Worm (Caenorhabditis elegans) whole organism, L2 larva: Measurements from ENCODE around the gene mks-5.

Experiments
- R02D3.7 ChIP-seq: fragments of 150-350 bp; optimal IDR thresholded peaks from 2 replicates; lab custom pipeline; 2014; ENCODE audit warnings: missing biosample characterization, missing genetic modification characterization
- ZK546.5 ChIP-seq: sonication (generic microtip); optimal IDR thresholded peaks from 2 replicates; lab custom pipeline; 2017; ENCODE audit warnings: missing biosample characterization, missing genetic modification characterization
- crh-2 ChIP-seq: sonication (generic microtip); optimal IDR thresholded peaks from 2 replicates; lab custom pipeline; 2017; ENCODE audit warnings: missing biosample characterization, missing genetic modification characterization
- fos-1 ChIP-seq: fragments of 150-350 bp; optimal IDR thresholded peaks from 2 replicates; lab custom pipeline; 2014; ENCODE audit warnings: missing biosample characterization, missing genetic modification characterization
- gmeb-1 ChIP-seq: fragments of 150-350 bp; optimal IDR thresholded peaks from 2 replicates; lab custom pipeline; 2014; ENCODE audit warnings: missing biosample characterization, missing genetic modification characterization
- lin-11 ChIP-seq: fragments of 150-350 bp; sonication (generic microtip); optimal IDR thresholded peaks from 2 replicates; lab custom pipeline; 2014; ENCODE audit warnings: missing biosample characterization, missing genetic modification characterization, inconsistent platforms, mixed read lengths
- lin-13 ChIP-seq: fragments of 150-350 bp; optimal IDR thresholded peaks from 2 replicates; lab custom pipeline; 2014; ENCODE audit warnings: missing biosample characterization, missing genetic modification reagents, missing genetic modification characterization
- mab-5 ChIP-seq: fragments of 150-350 bp; optimal IDR thresholded peaks from 2 replicates; lab custom pipeline; 2014; ENCODE audit warnings: missing biosample characterization, missing genetic modification characterization
- nhr-237 ChIP-seq: fragments of 150-350 bp; optimal IDR thresholded peaks from 2 replicates; lab custom pipeline; 2014; ENCODE audit warnings: missing biosample characterization, missing genetic modification characterization
- snpc-4 ChIP-seq: fragments of 150-350 bp; optimal IDR thresholded peaks from 2 replicates; lab custom pipeline; 2014; ENCODE audit warnings: missing biosample characterization, missing genetic modification characterization
- unc-39 ChIP-seq: fragments of 150-350 bp; optimal IDR thresholded peaks from 2 replicates; lab custom pipeline; 2014; ENCODE audit warnings: missing biosample characterization, missing genetic modification characterization
- unc-55 ChIP-seq: fragments of 150-350 bp; sonication (generic microtip); optimal IDR thresholded peaks from 3 replicates; lab custom pipeline; 2014; ENCODE audit warnings: missing biosample characterization, missing genetic modification reagents, missing genetic modification characterization
- zag-1 ChIP-seq: fragments of 150-350 bp; optimal IDR thresholded peaks from 2 replicates; lab custom pipeline; 2014; ENCODE audit warnings: missing biosample characterization, missing genetic modification characterization
- ztf-4 ChIP-seq: fragments of 150-350 bp; optimal IDR thresholded peaks from 2 replicates; lab custom pipeline; 2014; ENCODE audit warnings: missing biosample characterization, missing genetic modification characterization

- TF ChIP-seq ztf-4 (no peak), unc-39 (tag; lab: Kevin White, UChicago) (no peak), snpc-4 (tag; lab: Kevin White, UChicago) (no peak), fos-1 (no peak), crh-2 (tag; lab: Kevin White, UChicago) (no peak), nhr-237 (tag; lab: Kevin White, UChicago) (no peak), gmeb-1 (tag; lab: Kevin White, UChicago) (no peak), unc-55 (GFP tag; lab: Kevin White, UChicago) (no peak), R02D3.7 (tag; lab: Kevin White, UChicago) (no peak), ZK546.5 (tag; lab: Kevin White, UChicago) (no peak), lin-11 (tag; lab: Kevin White, UChicago) (no peak), zag-1 (tag; lab: Kevin White, UChicago) (no peak), mab-5 (tag; lab: Kevin White, UChicago) (no peak), lin-13 (GFP tag; lab: Kevin White, UChicago) (no peak)
Measured at ce11 chrII:10717124-10717523, 2.9 kb upstream of the mks-5 start, which contains the start of gene C09G5.13.
